Fruit fly (Drosophila melanogaster): Measurements from ENCODE around the gene CG14151.

CG14151 gene

DNA sequence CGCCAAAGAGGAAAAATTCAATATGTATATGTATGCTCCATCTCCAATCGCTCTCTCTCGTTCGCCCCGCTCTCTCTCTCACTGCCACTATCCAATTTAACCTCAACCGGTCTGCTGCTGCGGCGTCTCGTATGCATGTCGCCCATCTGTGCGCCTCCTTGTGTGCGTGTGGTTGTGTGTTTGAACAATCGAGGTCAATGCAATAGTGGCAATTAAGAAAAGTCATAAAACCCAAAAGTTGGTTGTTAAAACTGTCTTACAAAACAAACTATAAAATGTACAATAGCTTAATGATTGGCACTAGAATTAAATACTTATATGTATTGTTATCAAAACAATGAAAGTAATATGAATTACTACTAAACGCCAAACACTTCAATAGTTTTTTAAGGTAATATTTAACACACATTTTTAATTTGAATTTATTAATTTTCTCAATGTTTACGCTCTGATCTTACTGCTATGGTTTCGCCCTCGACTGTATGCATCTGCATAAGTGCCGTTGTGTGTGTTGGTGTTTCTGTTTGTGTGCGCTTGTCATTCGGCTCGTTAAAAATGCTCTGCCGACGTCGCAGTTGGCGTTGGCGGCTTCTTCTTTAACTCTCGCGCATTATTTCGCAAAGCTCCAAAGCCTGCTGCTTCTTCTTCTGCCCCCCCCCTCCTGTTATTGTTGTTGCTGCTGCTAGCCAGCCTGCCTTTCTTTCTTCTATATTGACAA lies 37.3 kb upstream of the CG14151 start (continued):
- TF ChIP-seq CG9876 (GFP tag; optimal IDR thresholded peaks at IDR 0.05) (peak; percentile 44), Gug (GFP tag; IDR thresholded peaks at IDR 0.05) (peak; percentile 79), wdn (GFP tag; IDR thresholded peaks at IDR 0.05) (peak; percentile 57; the same call in 1 of the 2 replicates), CG4730 (GFP tag; IDR thresholded peaks at IDR 0.05) (peak; percentile 87), Dref (GFP tag; IDR thresholded peaks at IDR 0.05) (no peak), Oaz (GFP tag; IDR thresholded peaks at IDR 0.05) (peak; percentile 84), CG2678 (tag; optimal IDR thresholded peaks at IDR 0.05) (peak; percentile 99), CG42726 (GFP tag; IDR thresholded peaks at IDR 0.05; ENCODE audit: partially characterized antibody) (no peak), CG13424 (tag; optimal IDR thresholded peaks at IDR 0.05) (peak; percentile 99), amos (GFP tag; IDR thresholded peaks at IDR 0.05; ENCODE audit: partially characterized antibody) (no peak), CG11695 (GFP tag; IDR thresholded peaks at IDR 0.05) (peak; percentile 97), CG7556 (GFP tag; optimal IDR thresholded peaks at IDR 0.05) (peak; percentile 99), chif (GFP tag; optimal IDR thresholded peaks at IDR 0.05) (peak; percentile 88 to 92), trh (GFP tag; optimal IDR thresholded peaks at IDR 0.05) (peak; percentile 90), CG7745 (tag; optimal IDR thresholded peaks at IDR 0.05) (peak; percentile 59), CG7928 (GFP tag; optimal IDR thresholded peaks at IDR 0.05) (peak; percentile 75), CG43689 (GFP tag; IDR thresholded peaks at IDR 0.05) (peak; percentile 67; the same call in 1 of the 2 replicates), CG17568 (GFP tag; optimal IDR thresholded peaks at IDR 0.05) (peak; percentile 95), ttk (GFP tag; IDR thresholded peaks at IDR 0.05) (peak; percentile 93), Ravus (GFP tag; IDR thresholded peaks at IDR 0.05) (peak; percentile 65), sna (GFP tag; IDR thresholded peaks at IDR 0.05; ENCODE audit: partially characterized antibody) (no peak), CG34376 (GFP tag; optimal IDR thresholded peaks at IDR 0.05) (peak; percentile 96), CG2120 (GFP tag; optimal IDR thresholded peaks at IDR 0.05) (peak; percentile 88), C15 (GFP tag; IDR thresholded peaks at IDR 0.05) (peak; percentile 79; the same call in 2 of the 3 replicates), CG18011 (GFP tag; optimal IDR thresholded peaks at IDR 0.05) (peak; percentile 80), slou (GFP tag; optimal IDR thresholded peaks at IDR 0.05) (peak; percentile 90), hbn (GFP tag; IDR thresholded peaks at IDR 0.05; ENCODE audit: partially characterized antibody) (no peak), eyg (GFP tag; optimal IDR thresholded peaks at IDR 0.05) (peak; percentile 56), D19A (tag; optimal IDR thresholded peaks at IDR 0.05) (peak; percentile 96), CG9437 (GFP tag; optimal IDR thresholded peaks at IDR 0.05) (peak; percentile 96), CG16779 (GFP tag; IDR thresholded peaks at IDR 0.05) (0 out of 2 replicates have a peak, but pooled peaks have one; percentile 57), nom (GFP tag; optimal IDR thresholded peaks at IDR 0.05) (peak; percentile 96), CG3281 (GFP tag; optimal IDR thresholded peaks at IDR 0.05) (peak; percentile 97), Mes4 (GFP tag; optimal IDR thresholded peaks at IDR 0.05) (peak; percentile 84), CG13296 (GFP tag; optimal IDR thresholded peaks at IDR 0.05) (peak; percentile 98), CG1603 (tag; optimal IDR thresholded peaks at IDR 0.05) (peak; percentile 91), CG16813 (GFP tag; IDR thresholded peaks at IDR 0.05; ENCODE audit: partially characterized antibody) (no peak), MESR4 (GFP tag; optimal IDR thresholded peaks at IDR 0.05) (peak; percentile 45), CG2116 (GFP tag; optimal IDR thresholded peaks at IDR 0.05) (peak; percentile 87), CG13624 (GFP tag; optimal IDR thresholded peaks at IDR 0.05) (peak; percentile 83), hth (optimal IDR thresholded peaks at IDR 0.05) (no peak), da (GFP tag; optimal IDR thresholded peaks at IDR 0.05) (peak; percentile 52), fd64A (GFP tag; optimal IDR thresholded peaks at IDR 0.05) (peak; percentile 84), CG10366 (GFP tag; IDR thresholded peaks at IDR 0.05) (peak; percentile 89; the same call in 1 of the 2 replicates), CG34224 (GFP tag; IDR thresholded peaks at IDR 0.05; ENCODE audit: partially characterized antibody) (no peak), CG4707 (GFP tag; optimal IDR thresholded peaks at IDR 0.05) (peak; percentile 89), CG6254 (GFP tag; optimal IDR thresholded peaks at IDR 0.05) (peak; percentile 95), cas (GFP tag; IDR thresholded peaks at IDR 0.05) (peak; percentile 75), CG17328 (GFP tag; IDR thresholded peaks at IDR 0.05) (peak; percentile 90)
